Worm (Caenorhabditis elegans) whole organism, L2 larva: ENCODE data around the gene lin-40.

ENCODE experiments used
- ceh-16 ChIP-seq: fragments of 150-350 bp; optimal IDR thresholded peaks from 2 replicates; lab custom pipeline; 2014; ENCODE audit warnings: missing biosample characterization, missing genetic modification characterization
- egl-27 ChIP-seq: sonication (generic microtip); optimal IDR thresholded peaks from 3 replicates; lab custom pipeline; 2017; ENCODE audit warnings: missing biosample characterization, missing genetic modification reagents, missing genetic modification characterization
- elt-1 ChIP-seq: fragments of 150-350 bp; optimal IDR thresholded peaks from 2 replicates; lab custom pipeline; 2014; ENCODE audit warnings: missing biosample characterization, missing genetic modification characterization
- lin-13 ChIP-seq: fragments of 150-350 bp; optimal IDR thresholded peaks from 2 replicates; lab custom pipeline; 2014; ENCODE audit warnings: missing biosample characterization, missing genetic modification reagents, missing genetic modification characterization
- lin-39 ChIP-seq: fragments of 150-350 bp; optimal IDR thresholded peaks from 2 replicates; lab custom pipeline; 2014; ENCODE audit warnings: missing biosample characterization, missing genetic modification reagents, missing genetic modification characterization
- nhr-12 ChIP-seq: fragments of 150-350 bp; optimal IDR thresholded peaks from 2 replicates; lab custom pipeline; 2014; ENCODE audit warnings: missing biosample characterization, missing genetic modification characterization
- nhr-23 ChIP-seq: fragments of 150-350 bp; optimal IDR thresholded peaks from 2 replicates; lab custom pipeline; 2014; ENCODE audit warnings: missing biosample characterization, missing genetic modification reagents, missing genetic modification characterization
- peb-1 ChIP-seq: fragments of 150-350 bp; optimal IDR thresholded peaks from 2 replicates; lab custom pipeline; 2014; ENCODE audit warnings: missing biosample characterization, missing genetic modification characterization
- skn-1 ChIP-seq: sonication (generic microtip); optimal IDR thresholded peaks from 2 replicates; lab custom pipeline; 2017; ENCODE audit warnings: missing biosample characterization, missing genetic modification characterization
- snpc-4 ChIP-seq: fragments of 150-350 bp; optimal IDR thresholded peaks from 2 replicates; lab custom pipeline; 2014; ENCODE audit warnings: missing biosample characterization, missing genetic modification characterization
- ztf-11 ChIP-seq: sonication (generic microtip); optimal IDR thresholded peaks from 2 replicates; lab custom pipeline; 2017; ENCODE audit warnings: missing biosample characterization, missing genetic modification characterization
- ztf-4 ChIP-seq: fragments of 150-350 bp; optimal IDR thresholded peaks from 2 replicates; lab custom pipeline; 2014; ENCODE audit warnings: missing biosample characterization, missing genetic modification characterization

- no peak for TF ChIP-seq skn-1
- TF ChIP-seq ztf-4 = no peak
- no peak for TF ChIP-seq egl-27
- TF ChIP-seq peb-1 (tag; lab: Kevin White, UChicago) = no peak
- no peak for TF ChIP-seq ceh-16 (tag; lab: Kevin White, UChicago)
- no peak for TF ChIP-seq lin-13 (GFP tag; lab: Kevin White, UChicago)
- no peak for TF ChIP-seq nhr-23
- TF ChIP-seq snpc-4 = no peak
- no peak for TF ChIP-seq lin-39 (tag; lab: Kevin White, UChicago)
- TF ChIP-seq nhr-12 (tag; lab: Kevin White, UChicago) = no peak
- no peak for TF ChIP-seq ztf-11
- no peak for TF ChIP-seq elt-1
Measured at ce11 chrV:3750328-3750727, 45.5 kb downstream of the lin-40 start.
